Worm (Caenorhabditis elegans) whole organism, dauer: Measurements from ENCODE around the gene sru-18.

Experiments used
- unc-62 ChIP-seq: sonication (generic microtip); optimal IDR thresholded peaks from 2 replicates; lab custom pipeline; 2017; ENCODE audit warnings: missing biosample characterization, missing genetic modification reagents, missing genetic modification characterization

The sru-18 gene

DNA sequence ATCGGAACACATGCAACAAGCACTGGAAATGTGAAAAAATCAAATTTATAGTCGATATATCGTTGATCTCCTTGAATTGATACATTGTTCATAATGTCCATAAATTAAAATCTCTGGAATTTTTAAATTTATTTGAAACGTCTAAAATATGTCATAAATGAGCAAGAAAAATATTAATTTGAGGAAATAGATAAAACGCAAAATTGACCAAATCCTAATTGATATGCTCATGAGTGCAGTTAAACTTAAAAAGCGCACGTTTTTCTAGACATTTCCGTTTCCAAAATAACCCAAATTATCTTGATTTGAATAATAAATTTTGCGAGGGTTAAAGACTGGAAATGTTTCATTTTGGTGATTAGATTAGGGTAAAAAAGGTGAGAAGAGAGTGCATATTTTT is 20.5 kb downstream of the sru-18 start, which contains the start of gene sru-13:
sru-13 (minus strand) TSS at position 101 of the 400 bp plus-strand sequence.
- no peak for TF ChIP-seq unc-62

DNA sequence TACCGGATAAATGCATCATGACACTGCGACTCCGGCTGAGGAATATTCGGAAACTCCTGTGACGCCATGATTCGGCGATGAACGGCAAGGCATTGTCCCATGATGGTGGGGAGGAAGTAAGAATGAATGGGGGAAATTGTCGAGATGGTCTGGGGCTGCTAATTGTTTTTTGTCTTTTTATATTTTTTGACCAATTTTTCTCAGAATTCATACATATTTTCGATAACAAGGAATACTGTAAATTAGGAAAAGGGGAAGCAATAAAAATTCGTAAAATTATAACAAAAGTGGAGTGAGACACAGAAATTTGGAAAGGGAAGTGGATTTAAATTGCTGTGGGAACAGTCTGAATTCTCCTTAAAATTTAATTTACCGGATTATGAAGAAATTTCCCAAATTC is 23.4 kb downstream of the sru-18 start, which contains the start of gene eak-4:
eak-4 (minus strand) TSS at position 101 of the 400 bp plus-strand sequence.
- no peak for TF ChIP-seq unc-62

DNA sequence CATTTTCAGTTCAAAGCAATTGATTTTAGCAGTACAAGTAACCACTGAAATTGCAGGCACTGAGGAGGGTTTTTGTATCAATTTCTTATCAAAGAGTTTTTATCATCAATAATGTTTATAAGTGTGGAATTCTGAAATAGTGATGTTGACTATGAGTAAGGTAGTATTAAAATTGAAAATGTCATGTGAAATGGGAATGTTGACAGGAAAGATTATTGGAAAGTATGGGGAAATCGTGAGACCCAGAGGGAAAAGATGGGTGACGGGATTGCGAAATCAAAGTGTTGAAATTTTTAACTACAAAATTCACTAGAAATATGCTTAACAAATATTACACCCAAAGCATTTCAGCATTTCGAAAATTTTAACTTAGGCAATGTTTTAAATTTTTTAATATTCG is 25.2 kb downstream of the sru-18 start, which contains the start of gene F53B2.8:
F53B2.8 (minus strand) TSS at position 180 of the 400 bp plus-strand sequence.
- no peak for TF ChIP-seq unc-62

DNA sequence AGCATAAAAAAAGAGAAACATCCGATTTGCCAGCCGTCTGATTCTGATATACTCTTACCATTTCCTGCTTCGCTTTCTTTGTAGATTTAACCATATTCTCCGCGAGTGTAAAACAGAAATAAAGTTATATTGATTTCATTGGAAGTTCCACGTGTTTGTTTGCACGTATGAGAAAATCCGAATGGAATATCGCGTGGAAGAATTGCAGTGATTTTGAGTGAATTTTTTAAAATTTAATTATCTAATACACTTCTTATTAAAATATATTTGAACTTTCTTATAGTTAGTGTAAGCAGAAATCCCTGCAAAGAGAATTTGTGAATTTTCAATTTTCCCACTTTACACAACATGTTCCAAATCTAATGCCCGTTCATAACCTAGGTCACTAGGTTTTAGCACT is 29.0 kb downstream of the sru-18 start, which contains the start of gene F53B2.5:
F53B2.5 (minus strand) TSS at position 101 of the 400 bp plus-strand sequence.
- no peak for TF ChIP-seq unc-62

DNA sequence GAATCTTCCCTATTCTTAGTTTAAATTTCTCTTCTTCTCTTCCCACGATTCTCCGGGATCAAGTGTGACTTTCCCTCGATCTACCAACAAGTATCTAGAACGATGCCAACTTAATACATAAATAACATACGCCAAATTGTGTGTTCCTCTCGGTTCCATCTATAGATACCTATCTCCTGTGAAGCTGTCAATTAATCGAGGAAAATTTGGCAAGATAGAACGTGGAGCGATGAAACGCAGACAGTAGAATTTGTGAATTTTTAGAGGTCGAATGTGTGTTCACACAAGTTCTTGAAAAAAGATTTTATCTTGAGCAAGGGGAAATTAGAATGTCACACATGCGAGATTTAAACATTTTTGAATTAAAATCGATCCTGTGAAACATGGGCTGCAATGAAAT is 29.4 kb downstream of the sru-18 start:
- TF ChIP-seq unc-62: no peak

DNA sequence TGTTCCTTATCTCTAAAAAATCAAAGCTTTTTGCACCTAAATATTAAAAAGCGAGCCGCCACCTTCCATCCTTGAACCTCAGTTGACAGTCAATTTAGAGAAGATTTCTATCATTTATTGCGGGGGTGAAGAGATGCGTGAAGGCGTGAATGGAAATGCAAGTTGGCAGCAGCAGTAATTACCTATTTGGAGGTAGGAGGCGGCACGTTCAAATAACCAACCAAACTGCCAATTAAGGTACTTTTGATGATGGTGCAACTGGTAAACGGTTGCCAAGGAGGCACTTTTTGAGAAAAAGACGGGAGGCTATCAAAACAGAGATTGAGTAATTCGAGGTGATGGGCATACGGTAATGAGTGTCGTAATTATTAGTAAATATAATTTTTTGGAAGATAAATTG is 34.3 kb downstream of the sru-18 start:
- no peak for TF ChIP-seq unc-62

DNA sequence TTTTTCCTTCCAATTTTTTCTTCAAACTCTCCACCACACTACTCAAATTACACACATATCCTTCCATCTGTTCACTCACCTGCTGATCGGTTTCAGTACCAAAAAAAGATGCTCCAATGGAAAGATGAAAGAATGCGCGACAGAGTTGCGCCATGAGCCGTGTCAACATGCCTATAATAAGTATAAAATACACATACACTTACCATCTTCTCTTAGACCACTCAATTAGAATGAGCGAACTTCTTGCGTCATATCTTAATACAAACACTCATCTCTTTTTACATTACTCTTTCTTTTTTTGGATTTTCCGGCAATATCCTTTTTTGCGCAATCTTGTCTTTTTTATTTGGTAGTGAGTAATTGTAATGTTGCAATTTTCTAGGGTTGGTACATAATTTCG is 35.6 kb downstream of the sru-18 start:
- TF ChIP-seq unc-62: no peak

DNA sequence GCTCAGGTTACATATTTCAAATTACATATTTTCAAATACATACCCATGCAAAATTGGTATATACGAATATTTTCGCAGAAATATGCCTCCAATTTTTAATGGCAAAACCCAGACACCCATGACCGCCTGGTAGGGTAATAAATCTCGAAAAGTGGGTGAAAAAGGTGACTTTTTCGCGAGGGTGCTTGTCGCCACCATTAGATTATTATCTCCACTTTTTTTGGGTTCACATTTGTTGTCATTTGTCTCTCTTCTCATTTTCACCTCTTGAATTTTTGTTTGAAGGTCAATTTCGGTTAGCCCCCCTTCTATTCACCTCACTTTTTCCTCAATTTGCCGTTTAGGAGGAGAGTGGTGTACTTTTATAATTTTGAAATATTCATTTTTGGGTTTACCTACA is 38.2 kb downstream of the sru-18 start:
- TF ChIP-seq unc-62: no peak

DNA sequence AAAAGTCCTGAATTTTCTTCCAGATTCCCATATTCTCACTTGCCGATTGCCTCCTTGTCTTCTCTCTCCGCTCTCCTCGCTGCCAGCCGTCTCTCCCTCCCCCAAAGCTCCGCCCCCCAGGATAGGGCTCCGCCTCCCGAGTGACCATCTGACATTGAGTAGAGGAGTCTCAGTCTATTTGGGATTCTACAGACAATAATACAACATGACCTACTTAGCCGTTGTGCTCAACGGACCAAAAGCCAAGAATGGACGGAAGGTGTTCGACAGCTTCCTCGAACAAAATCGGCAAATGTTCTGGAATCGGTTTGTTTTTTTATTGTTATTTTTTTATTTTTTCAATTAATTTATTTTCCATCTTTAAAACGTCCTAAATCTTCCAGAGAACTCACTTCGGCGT is 40.0 kb downstream of the sru-18 start, which contains the start of gene ham-1:
ham-1 (plus strand) TSS at position 173 of the 400 bp plus-strand sequence.
- TF ChIP-seq unc-62: no peak

DNA sequence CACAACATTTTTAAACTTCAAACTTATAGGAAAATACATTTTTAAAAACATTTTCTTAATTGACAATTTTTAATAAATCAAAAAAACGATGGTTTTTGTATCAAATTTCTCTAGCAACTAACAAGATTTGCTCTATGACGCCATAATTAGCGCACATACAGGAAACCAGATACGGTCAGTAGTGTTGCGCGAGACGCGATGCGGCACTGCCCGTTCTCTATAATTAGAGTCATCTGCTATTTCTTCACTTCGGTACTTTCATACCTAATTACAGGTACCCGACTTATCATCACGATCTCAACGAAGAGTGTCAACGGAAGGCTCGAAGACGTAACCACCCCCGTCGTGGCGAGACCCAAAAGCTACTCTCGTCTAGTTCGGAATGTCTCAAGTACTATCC is 42.6 kb downstream of the sru-18 start:
- no peak for TF ChIP-seq unc-62

DNA sequence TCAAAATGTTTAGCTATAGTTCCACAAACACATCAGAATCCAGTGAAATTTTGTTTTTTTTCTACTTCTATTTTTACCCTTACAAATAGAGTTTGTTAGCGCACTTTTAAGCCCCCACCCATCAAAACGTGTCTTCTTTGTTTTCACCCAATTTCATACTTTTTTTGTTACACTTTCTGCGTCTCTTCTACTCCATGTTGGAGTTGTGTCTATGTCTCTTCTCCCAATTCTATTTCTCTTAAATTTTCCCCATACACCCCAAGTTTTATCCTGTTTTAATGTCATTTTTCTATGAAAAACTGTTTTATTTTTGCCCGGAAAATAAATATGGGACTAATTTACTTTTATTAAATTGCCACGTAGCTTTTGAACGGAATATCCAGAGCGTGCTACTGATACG is 43.3 kb downstream of the sru-18 start:
- TF ChIP-seq unc-62: no peak

DNA sequence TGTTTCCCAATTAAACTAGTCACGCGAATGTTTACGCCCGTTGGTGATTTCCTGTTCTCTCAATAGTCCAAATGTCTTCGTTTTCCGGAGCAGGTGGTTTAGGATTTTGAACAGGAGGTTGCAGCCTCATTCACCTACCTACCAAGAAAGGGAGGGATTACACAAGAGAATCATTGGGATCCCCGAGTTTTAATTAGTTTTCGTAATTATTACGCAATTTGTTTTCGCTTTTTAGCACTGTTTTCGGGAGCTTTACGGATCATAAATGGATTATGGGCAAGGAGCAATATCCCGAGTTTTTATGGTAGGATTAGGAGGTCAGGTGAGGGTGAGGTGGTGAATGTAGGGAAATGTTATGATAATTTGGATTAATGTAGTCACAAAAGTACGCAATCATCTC is 43.8 kb downstream of the sru-18 start:
- no peak for TF ChIP-seq unc-62

DNA sequence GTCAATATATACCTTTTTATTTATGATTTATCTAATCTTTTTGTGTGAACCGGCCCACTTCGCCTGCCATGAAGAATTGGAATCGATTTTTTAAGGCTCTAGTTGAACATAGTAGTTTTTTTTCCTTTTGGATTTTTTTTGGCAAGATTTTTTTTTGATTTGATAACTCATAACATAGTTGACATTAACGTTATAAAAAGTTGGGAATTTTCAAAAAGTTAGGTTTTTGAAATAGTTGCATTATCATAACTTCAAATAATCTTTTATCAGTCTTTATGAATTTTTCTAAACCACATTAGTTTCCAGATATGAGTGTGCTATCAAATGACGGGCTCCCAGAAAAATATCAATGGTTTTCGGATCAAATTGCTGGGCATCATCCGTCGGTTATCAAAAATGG is 45.8 kb downstream of the sru-18 start, which contains the start of gene ipmk-1:
ipmk-1 (plus strand) TSS at position 301 of the 400 bp plus-strand sequence.
- TF ChIP-seq unc-62: no peak

DNA sequence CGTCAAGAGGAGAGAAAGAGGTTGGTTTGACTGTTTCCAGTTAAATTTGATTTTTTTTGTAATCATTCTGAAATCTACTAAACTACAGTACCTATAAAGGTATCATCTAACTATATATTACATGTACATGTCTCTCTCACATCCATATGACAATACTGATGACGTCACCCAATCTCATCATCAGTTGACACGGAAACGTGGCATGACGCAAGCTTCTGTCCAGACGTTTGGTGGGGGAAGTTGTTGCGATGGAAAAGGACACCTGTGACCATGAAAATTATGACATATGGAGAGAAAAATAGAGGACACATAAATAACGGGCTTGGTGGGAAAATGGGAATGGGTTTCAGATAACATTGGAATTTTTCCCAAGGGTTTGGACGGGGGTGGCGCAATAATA is 47.0 kb downstream of the sru-18 start:
- TF ChIP-seq unc-62: no peak

DNA sequence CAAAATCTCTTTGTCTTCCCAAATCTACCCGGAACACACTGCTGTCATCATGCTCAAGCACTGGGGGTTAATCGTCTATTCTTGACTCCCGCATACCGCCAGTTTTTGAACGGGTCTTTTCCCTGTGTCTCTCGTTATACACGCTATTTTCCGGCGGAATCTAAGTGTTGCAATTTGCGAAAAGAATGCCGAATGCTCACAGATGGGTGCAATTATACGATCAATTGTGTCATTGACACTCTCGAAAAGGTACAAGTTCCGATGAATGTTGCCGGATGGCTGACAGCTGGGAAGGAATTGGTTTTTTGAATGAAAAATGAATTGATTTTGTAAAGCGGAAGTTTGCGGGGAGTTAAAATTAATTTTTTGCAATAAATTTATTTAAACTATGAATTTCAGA is 49.9 kb downstream of the sru-18 start:
- no peak for TF ChIP-seq unc-62
